Fruit fly (Drosophila melanogaster): Measurements from ENCODE around the gene fu.

fu gene

DNA sequence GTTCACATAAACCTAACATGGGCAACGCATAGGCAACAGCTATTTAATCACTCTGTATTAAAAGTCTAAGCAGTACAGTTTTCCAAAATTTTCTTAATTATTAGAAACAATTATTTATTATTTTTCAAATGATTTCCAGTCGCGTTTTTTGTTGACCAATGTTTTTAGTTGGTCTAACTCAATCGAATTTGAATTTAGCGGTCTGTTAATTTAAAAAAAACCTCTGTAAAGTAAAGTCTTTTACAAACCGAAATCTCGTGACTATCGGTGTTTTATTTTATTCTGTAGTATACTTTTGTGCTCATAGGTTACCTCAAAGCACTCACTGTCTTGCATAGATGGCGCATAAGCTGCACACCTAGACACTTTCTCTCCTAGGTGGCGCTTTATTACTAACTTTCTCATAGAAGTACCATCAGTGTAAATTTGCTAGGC is 22.4 kb upstream of the fu start:
- TF ChIP-seq achi (GFP tag; optimal IDR thresholded peaks at IDR 0.05), result no peak
- TF ChIP-seq fd59A (GFP tag; optimal IDR thresholded peaks at IDR 0.05), result no peak
- TF ChIP-seq CG16779 (tag; optimal IDR thresholded peaks at IDR 0.05), result no peak
- no peak for TF ChIP-seq Ets96B (tag; optimal IDR thresholded peaks at IDR 0.05)
- no peak for TF ChIP-seq Eip78C (GFP tag)
- TF ChIP-seq CG11762 (GFP tag; optimal IDR thresholded peaks at IDR 0.05; ENCODE audit: insufficient read depth), result no peak
- no peak for TF ChIP-seq CG34406 (GFP tag; optimal IDR thresholded peaks at IDR 0.05)
- TF ChIP-seq CG10669 (GFP tag; optimal IDR thresholded peaks at IDR 0.05), result no peak
- TF ChIP-seq CG15336 (GFP tag; IDR thresholded peaks at IDR 0.05), result no peak
- TF ChIP-seq OdsH (GFP tag; optimal IDR thresholded peaks at IDR 0.05), result no peak
- TF ChIP-seq Met (GFP tag; optimal IDR thresholded peaks at IDR 0.05), result no peak
- TF ChIP-seq esn (GFP tag; optimal IDR thresholded peaks at IDR 0.05), result no peak
- TF ChIP-seq CG11902 (GFP tag; optimal IDR thresholded peaks at IDR 0.05), result no peak
- peak; percentile 60 for TF ChIP-seq Hr39 (GFP tag; optimal IDR thresholded peaks at IDR 0.05)
- no peak for TF ChIP-seq topi (GFP tag; optimal IDR thresholded peaks at IDR 0.05)
- no peak for TF ChIP-seq Eip93F (GFP tag; optimal IDR thresholded peaks at IDR 0.05)
- TF ChIP-seq Smox (GFP tag; optimal IDR thresholded peaks at IDR 0.05), result no peak
- TF ChIP-seq cyc (GFP tag; optimal IDR thresholded peaks at IDR 0.05), result peak; percentile 49
- TF ChIP-seq CG10631 (GFP tag; optimal IDR thresholded peaks at IDR 0.05), result no peak
- no peak for TF ChIP-seq fkh (GFP tag; optimal IDR thresholded peaks at IDR 0.05)
- no peak for TF ChIP-seq CG6276 (GFP tag; optimal IDR thresholded peaks at IDR 0.05)
- no peak for TF ChIP-seq CG6163 (GFP tag; IDR thresholded peaks at IDR 0.05)
- no peak for TF ChIP-seq Sox15 (GFP tag; optimal IDR thresholded peaks at IDR 0.05)
- no peak for TF ChIP-seq CG7368 (GFP tag; optimal IDR thresholded peaks at IDR 0.05)
- no peak for TF ChIP-seq Hr38 (GFP tag; optimal IDR thresholded peaks at IDR 0.05)
- no peak for TF ChIP-seq eg (GFP tag; IDR thresholded peaks at IDR 0.05)
- TF ChIP-seq CG31627 (GFP tag; optimal IDR thresholded peaks at IDR 0.05), result peak; percentile 61
- TF ChIP-seq acj6 (GFP tag; optimal IDR thresholded peaks at IDR 0.05), result no peak
- no peak for TF ChIP-seq Ets21C (GFP tag; optimal IDR thresholded peaks at IDR 0.05)
- TF ChIP-seq Hr4 (GFP tag; optimal IDR thresholded peaks at IDR 0.05), result no peak
- TF ChIP-seq CG8632 (GFP tag; optimal IDR thresholded peaks at IDR 0.05), result no peak
- no peak for TF ChIP-seq vri (GFP tag; optimal IDR thresholded peaks at IDR 0.05)
- TF ChIP-seq salr (GFP tag; optimal IDR thresholded peaks at IDR 0.05), result no peak
- TF ChIP-seq pdm3 (GFP tag; optimal IDR thresholded peaks at IDR 0.05), result peak; percentile 21
- TF ChIP-seq Blimp-1 (GFP tag; optimal IDR thresholded peaks at IDR 0.05), result no peak
- no peak for TF ChIP-seq CG6792 (GFP tag; optimal IDR thresholded peaks at IDR 0.05)
- TF ChIP-seq svp (GFP tag), result peak; percentile 16
- TF ChIP-seq CG9139 (GFP tag; optimal IDR thresholded peaks at IDR 0.05), result no peak
- no peak for TF ChIP-seq CG1621 (tag; optimal IDR thresholded peaks at IDR 0.05)
- TF ChIP-seq CG3032 (tag; optimal IDR thresholded peaks at IDR 0.05), result no peak
- peak; percentile 38 for TF ChIP-seq lz (GFP tag; optimal IDR thresholded peaks at IDR 0.05)
- no peak for TF ChIP-seq Gug (GFP tag; IDR thresholded peaks at IDR 0.05)
- TF ChIP-seq spab (GFP tag; optimal IDR thresholded peaks at IDR 0.05), result no peak
- no peak for TF ChIP-seq CG6854 (GFP tag; optimal IDR thresholded peaks at IDR 0.05)
- no peak for TF ChIP-seq Sox14 (GFP tag; optimal IDR thresholded peaks at IDR 0.05)
- no peak for TF ChIP-seq CG32006 (GFP tag; optimal IDR thresholded peaks at IDR 0.05)
- no peak for TF ChIP-seq Eip75B (GFP tag; optimal IDR thresholded peaks at IDR 0.05)
- no peak for TF ChIP-seq Sox102F (GFP tag; optimal IDR thresholded peaks at IDR 0.05)
